Fruit fly (Drosophila melanogaster) whole organism, embryonic: ENCODE results near the gene lbl.
A peak's percentile ranks its signal among the peaks of the same experiment; 100 is the strongest.

Source experiments
- Atf6 ChIP-seq: fragments of 200-800 bp; sonication (Bioruptor generic); IDR thresholded peaks from 2 replicates; pipeline ENCODE4 v1.3.6; 2022; ENCODE audit warnings: missing biosample characterization, missing genetic modification characterization
- CG10366 ChIP-seq: fragments of 200-800 bp; sonication (Bioruptor generic); IDR thresholded peaks from 2 replicates; pipeline ENCODE4 v1.3.6; 2022; ENCODE audit warnings: missing biosample characterization, missing genetic modification characterization
- CG12219 ChIP-seq: fragments of 200-800 bp; sonication (Bioruptor generic); optimal IDR thresholded peaks from 3 replicates; lab custom pipeline; 2018; ENCODE audit warnings: missing biosample characterization, mild to moderate bottlenecking, missing genetic modification characterization
- CG12236 ChIP-seq: fragments of 200-800 bp; sonication (Bioruptor generic); optimal IDR thresholded peaks from 2 replicates; lab custom pipeline; 2016; ENCODE audit warnings: missing biosample characterization, missing genetic modification characterization
- CG14965 ChIP-seq: fragments of 200-800 bp; sonication (Bioruptor generic); optimal IDR thresholded peaks from 2 replicates; lab custom pipeline; 2016; ENCODE audit warnings: missing biosample characterization, missing genetic modification characterization, borderline replicate concordance
- CG15696 ChIP-seq: fragments of 200-800 bp; sonication (Bioruptor generic); optimal IDR thresholded peaks from 2 replicates; lab custom pipeline; 2019; ENCODE audit warnings: missing biosample characterization, mild to moderate bottlenecking, missing genetic modification characterization, moderate library complexity
- CG16813 ChIP-seq: fragments of 200-800 bp; sonication (Bioruptor generic); IDR thresholded peaks from 3 replicates; pipeline ENCODE4 v1.3.6; 2022; ENCODE audit warnings: missing biosample characterization, missing genetic modification characterization; ENCODE audit not compliant: partially characterized antibody
- CG1832 ChIP-seq: fragments of 200-800 bp; sonication (Bioruptor generic); optimal IDR thresholded peaks from 2 replicates; lab custom pipeline; 2017; ENCODE audit warnings: missing biosample characterization, mild to moderate bottlenecking, missing genetic modification characterization, inconsistent platforms
- CG3163 ChIP-seq: fragments of 200-800 bp; sonication (Bioruptor generic); optimal IDR thresholded peaks from 3 replicates; lab custom pipeline; 2016; ENCODE audit warnings: missing biosample characterization, missing genetic modification characterization
- CG4404 ChIP-seq: fragments of 200-800 bp; sonication (Bioruptor generic); IDR thresholded peaks from 2 replicates; pipeline ENCODE4 v1.3.6; 2022; ENCODE audit warnings: missing biosample characterization, missing genetic modification characterization
- CG4707 ChIP-seq: fragments of 200-800 bp; sonication (Bioruptor generic); optimal IDR thresholded peaks from 2 replicates; lab custom pipeline; 2018; ENCODE audit warnings: missing biosample characterization, mild to moderate bottlenecking, missing genetic modification characterization, moderate library complexity
- CG4730 ChIP-seq: fragments of 200-800 bp; sonication (Bioruptor generic); IDR thresholded peaks from 2 replicates; pipeline ENCODE4 v1.3.6; 2022; ENCODE audit warnings: missing biosample characterization, missing genetic modification characterization
- CG6175 ChIP-seq: fragments of 200-800 bp; sonication (Bioruptor generic); IDR thresholded peaks from 3 replicates; pipeline ENCODE4 v1.3.6; 2022; ENCODE audit warnings: missing biosample characterization, missing genetic modification characterization
- CG6272 ChIP-seq: fragments of 200-800 bp; sonication (Bioruptor generic); IDR thresholded peaks from 2 replicates; pipeline ENCODE4 v1.3.6; 2022; ENCODE audit warnings: missing biosample characterization, missing genetic modification characterization
- CG7786 ChIP-seq: fragments of 200-800 bp; sonication (Bioruptor generic); optimal IDR thresholded peaks from 2 replicates; lab custom pipeline; 2016; ENCODE audit warnings: missing biosample characterization, missing genetic modification characterization
- CG9215 ChIP-seq: fragments of 200-800 bp; sonication (Bioruptor generic); IDR thresholded peaks from 2 replicates; pipeline ENCODE4 v1.3.6; 2022; ENCODE audit warnings: missing biosample characterization, missing genetic modification characterization
- CG9797 ChIP-seq: fragments of 200-800 bp; sonication (Bioruptor generic); optimal IDR thresholded peaks from 3 replicates; lab custom pipeline; 2018; ENCODE audit warnings: missing biosample characterization, mild to moderate bottlenecking, missing genetic modification characterization
- CoRest ChIP-seq: fragments of 200-800 bp; sonication (Bioruptor generic); optimal IDR thresholded peaks from 3 replicates; lab custom pipeline; 2018; ENCODE audit warnings: missing biosample characterization, mild to moderate bottlenecking, missing genetic modification characterization, moderate library complexity
- Dip3 ChIP-seq: fragments of 200-800 bp; sonication (Bioruptor generic); optimal IDR thresholded peaks from 3 replicates; lab custom pipeline; 2016; ENCODE audit warnings: missing biosample characterization, missing genetic modification characterization
- Dp ChIP-seq: fragments of 200-800 bp; sonication (Bioruptor generic); optimal IDR thresholded peaks from 2 replicates; lab custom pipeline; 2018; ENCODE audit warnings: missing biosample characterization, mild to moderate bottlenecking, missing genetic modification characterization, moderate library complexity
- Fer3 ChIP-seq: fragments of 200-800 bp; sonication (Bioruptor generic); optimal IDR thresholded peaks from 2 replicates; lab custom pipeline; 2018; ENCODE audit warnings: missing biosample characterization, mild to moderate bottlenecking, missing genetic modification characterization, moderate library complexity
- HHEX ChIP-seq: fragments of 200-800 bp; sonication (Bioruptor generic); optimal IDR thresholded peaks from 3 replicates; lab custom pipeline; 2017; ENCODE audit warnings: missing biosample characterization, mild to moderate bottlenecking, missing genetic modification characterization, missing genetic modification reagents
- HLH54F ChIP-seq: fragments of 200-800 bp; sonication (Bioruptor generic); optimal IDR thresholded peaks from 3 replicates; lab custom pipeline; 2016; ENCODE audit warnings: missing biosample characterization, missing genetic modification characterization
- HLHmδ ChIP-seq: fragments of 200-800 bp; sonication (Bioruptor generic); optimal IDR thresholded peaks from 2 replicates; lab custom pipeline; 2018; ENCODE audit warnings: missing biosample characterization, mild to moderate bottlenecking, missing genetic modification characterization, moderate library complexity
- Hr39 ChIP-seq: fragments of >200 bp; optimal IDR thresholded peaks from 2 replicates; lab custom pipeline; 2017
- Jarid2 ChIP-seq: fragments of 200-800 bp; sonication (Bioruptor generic); optimal IDR thresholded peaks from 3 replicates; lab custom pipeline; 2017; ENCODE audit warnings: mild to moderate bottlenecking, missing biosample characterization, missing genetic modification reagents, missing genetic modification characterization
- Lpt ChIP-seq: fragments of >200 bp; optimal IDR thresholded peaks from 2 replicates; lab custom pipeline; 2018; ENCODE audit warnings: missing biosample characterization, missing genetic modification characterization
- Mes4 ChIP-seq: fragments of 200-800 bp; sonication (Bioruptor generic); optimal IDR thresholded peaks from 2 replicates; lab custom pipeline; 2016; ENCODE audit warnings: missing biosample characterization, missing genetic modification characterization
- Optix ChIP-seq: fragments of 200-800 bp; sonication (Bioruptor generic); IDR thresholded peaks from 3 replicates; pipeline ENCODE4 v1.3.6; 2022; ENCODE audit warnings: missing biosample characterization, missing genetic modification characterization
- Sox100B ChIP-seq: fragments of 200-800 bp; sonication (Bioruptor generic); optimal IDR thresholded peaks from 3 replicates; lab custom pipeline; 2018; ENCODE audit warnings: missing biosample characterization, mild to moderate bottlenecking, missing genetic modification characterization
- Ssrp ChIP-seq: fragments of 200-800 bp; sonication (Bioruptor generic); optimal IDR thresholded peaks from 2 replicates; lab custom pipeline; 2018; ENCODE audit warnings: missing biosample characterization, mild to moderate bottlenecking, missing genetic modification characterization, moderate library complexity
- Taf1 ChIP-seq: fragments of 200-800 bp; sonication (Bioruptor generic); IDR thresholded peaks from 2 replicates; pipeline ENCODE4 v1.3.6; 2022; ENCODE audit warnings: missing biosample characterization, missing genetic modification characterization
- Usf ChIP-seq: fragments of 200-800 bp; sonication (Bioruptor generic); optimal IDR thresholded peaks from 2 replicates; lab custom pipeline; 2017; ENCODE audit warnings: missing genotype, missing biosample characterization, missing genetic modification characterization
- bigmax ChIP-seq: fragments of 200-800 bp; sonication (Bioruptor generic); optimal IDR thresholded peaks from 2 replicates; lab custom pipeline; 2018; ENCODE audit warnings: missing biosample characterization, mild to moderate bottlenecking, missing genetic modification characterization
- dm ChIP-seq: fragments of 200-800 bp; sonication (Bioruptor generic); optimal IDR thresholded peaks from 3 replicates; lab custom pipeline; 2016; ENCODE audit warnings: missing biosample characterization, missing genetic modification characterization
- dmrt99B ChIP-seq: fragments of 200-800 bp; sonication (Bioruptor generic); optimal IDR thresholded peaks from 2 replicates; lab custom pipeline; 2018; ENCODE audit warnings: missing biosample characterization, mild to moderate bottlenecking, missing genetic modification characterization, moderate library complexity
- fd64A ChIP-seq: fragments of 200-800 bp; sonication (Bioruptor generic); optimal IDR thresholded peaks from 3 replicates; lab custom pipeline; 2018; ENCODE audit warnings: missing biosample characterization, mild to moderate bottlenecking, missing genetic modification characterization
- fd96Cb ChIP-seq: fragments of 200-800 bp; sonication (Bioruptor generic); optimal IDR thresholded peaks from 2 replicates; lab custom pipeline; 2018; ENCODE audit warnings: missing biosample characterization, mild to moderate bottlenecking, missing genetic modification characterization, moderate library complexity
- gcm2 ChIP-seq: fragments of 200-800 bp; sonication (Bioruptor generic); optimal IDR thresholded peaks from 2 replicates; lab custom pipeline; 2016; ENCODE audit warnings: missing biosample characterization, missing genetic modification characterization
- gfzf ChIP-seq: fragments of 200-800 bp; sonication (Bioruptor generic); optimal IDR thresholded peaks from 2 replicates; lab custom pipeline; 2016; ENCODE audit warnings: missing biosample characterization, mild to moderate bottlenecking, missing genetic modification characterization, moderate library complexity
- ham ChIP-seq: fragments of 200-800 bp; sonication (Bioruptor generic); IDR thresholded peaks from 2 replicates; pipeline ENCODE4 v1.3.6; 2022; ENCODE audit warnings: missing biosample characterization, missing genetic modification characterization
- klu ChIP-seq: fragments of 200-800 bp; sonication (Bioruptor generic); IDR thresholded peaks from 2 replicates; pipeline ENCODE4 v1.3.6; 2022; ENCODE audit warnings: missing biosample characterization, missing genetic modification characterization
- maf-S ChIP-seq: fragments of 200-800 bp; sonication (Bioruptor generic); optimal IDR thresholded peaks from 2 replicates; lab custom pipeline; 2016; ENCODE audit warnings: missing biosample characterization, missing genetic modification characterization
- pita ChIP-seq: fragments of 200-800 bp; sonication (Bioruptor generic); optimal IDR thresholded peaks from 2 replicates; lab custom pipeline; 2017; ENCODE audit warnings: missing biosample characterization, mild to moderate bottlenecking, missing genetic modification characterization
- salm ChIP-seq: fragments of 200-800 bp; sonication (Bioruptor generic); optimal IDR thresholded peaks from 2 replicates; lab custom pipeline; 2018; ENCODE audit warnings: missing biosample characterization, mild to moderate bottlenecking, missing genetic modification characterization
- sima ChIP-seq: fragments of 200-800 bp; sonication (Bioruptor generic); optimal IDR thresholded peaks from 2 replicates; lab custom pipeline; 2016; ENCODE audit warnings: missing biosample characterization, missing genetic modification characterization
- so ChIP-seq: fragments of 200-800 bp; sonication (Bioruptor generic); IDR thresholded peaks from 3 replicates; pipeline ENCODE4 v1.3.6; 2022; ENCODE audit warnings: missing biosample characterization, missing genetic modification characterization
- sug ChIP-seq: fragments of 200-800 bp; optimal IDR thresholded peaks from 2 replicates; lab custom pipeline; 2019; ENCODE audit warnings: missing biosample characterization, mild to moderate bottlenecking, missing genetic modification characterization, moderate library complexity
- tap ChIP-seq: fragments of 200-800 bp; optimal IDR thresholded peaks from 3 replicates; lab custom pipeline; 2019; ENCODE audit warnings: missing biosample characterization, mild to moderate bottlenecking, missing genetic modification characterization, moderate library complexity
- trem ChIP-seq: fragments of 200-800 bp; optimal IDR thresholded peaks from 3 replicates; lab custom pipeline; 2019; ENCODE audit warnings: missing biosample characterization, mild to moderate bottlenecking, missing genetic modification characterization, moderate library complexity
- unc-4 ChIP-seq: fragments of 200-800 bp; sonication (Bioruptor generic); IDR thresholded peaks from 2 replicates; pipeline ENCODE4 v1.3.6; 2022; ENCODE audit warnings: missing biosample characterization, missing genetic modification characterization; ENCODE audit not compliant: partially characterized antibody
- vvl ChIP-seq: fragments of 200-800 bp; sonication (Bioruptor generic); IDR thresholded peaks from 2 replicates; pipeline ENCODE4 v1.3.6; 2022; ENCODE audit warnings: missing biosample characterization, missing genetic modification characterization
- zfh2 ChIP-seq: fragments of 200-800 bp; sonication (Bioruptor generic); optimal IDR thresholded peaks from 2 replicates; lab custom pipeline; 2016; ENCODE audit warnings: missing biosample characterization, missing genetic modification characterization

Gene lbl

dm6 chr3R:21446334-21446733, 12.4 kb upstream of the lbl start, which contains the start of gene lbe (continued):
- TF ChIP-seq so (GFP tag; lab: Robert Waterston, UW): no peak
- no peak for TF ChIP-seq Lpt (GFP tag; lab: Kevin White, UChicago)
- TF ChIP-seq CoRest: peak; percentile 76
- TF ChIP-seq Jarid2 (GFP tag; lab: Kevin White, UChicago): peak; percentile 66
- TF ChIP-seq vvl: peak; percentile 82
- no peak for TF ChIP-seq Fer3 (tag; lab: Kevin White, UChicago)
- TF ChIP-seq CG7786 (GFP tag; lab: Kevin White, UChicago): no peak
- no peak; the same call in 2 of the 3 replicates for TF ChIP-seq CG16813 (GFP tag; lab: Robert Waterston, UW)
- TF ChIP-seq CG1832 (GFP tag; lab: Kevin White, UChicago): peak; percentile 99
- no peak for TF ChIP-seq CG9797
- TF ChIP-seq Optix (GFP tag; lab: Robert Waterston, UW): no peak
- TF ChIP-seq Dp: no peak
- TF ChIP-seq fd96Cb (tag; lab: Kevin White, UChicago): no peak
- no peak for TF ChIP-seq sug (tag; lab: Kevin White, UChicago)
- TF ChIP-seq Taf1 (GFP tag; lab: Robert Waterston, UW): no peak
- no peak for TF ChIP-seq Dip3
- TF ChIP-seq Hr39 (lab: Kevin White, UChicago): no peak
- TF ChIP-seq ham (GFP tag; lab: Robert Waterston, UW): no peak
- no peak for TF ChIP-seq HHEX (GFP tag; lab: Kevin White, UChicago)
- TF ChIP-seq zfh2 (GFP tag; lab: Kevin White, UChicago): no peak
- TF ChIP-seq Ssrp (tag; lab: Kevin White, UChicago): no peak
- TF ChIP-seq dm (GFP tag; lab: Kevin White, UChicago): no peak
- TF ChIP-seq salm (tag; lab: Kevin White, UChicago): no peak
- no peak for TF ChIP-seq fd64A (GFP tag; lab: Kevin White, UChicago)
- no peak for TF ChIP-seq CG9215 (GFP tag; lab: Robert Waterston, UW)
- TF ChIP-seq Usf (GFP tag; lab: Kevin White, UChicago): no peak
- TF ChIP-seq trem: no peak
- no peak for TF ChIP-seq sima
- no peak for TF ChIP-seq CG6175 (GFP tag; lab: Robert Waterston, UW)
- no peak for TF ChIP-seq gfzf (GFP tag; lab: Kevin White, UChicago)
- TF ChIP-seq bigmax (GFP tag; lab: Kevin White, UChicago): no peak
- 0 out of 2 replicates have a peak, but pooled peaks have one; percentile 27 for TF ChIP-seq unc-4
- no peak for TF ChIP-seq HLHmδ (GFP tag; lab: Kevin White, UChicago)
- no peak for TF ChIP-seq CG4707 (GFP tag; lab: Kevin White, UChicago)
- no peak for TF ChIP-seq pita
- no peak for TF ChIP-seq tap
- no peak for TF ChIP-seq CG10366
- no peak for TF ChIP-seq CG4404 (GFP tag; lab: Robert Waterston, UW)
- TF ChIP-seq Sox100B (GFP tag; lab: Kevin White, UChicago): no peak
- TF ChIP-seq CG12236 (GFP tag; lab: Kevin White, UChicago): no peak
- no peak for TF ChIP-seq CG14965 (GFP tag; lab: Kevin White, UChicago)
- TF ChIP-seq CG3163 (GFP tag; lab: Kevin White, UChicago): no peak
- 0 out of 2 replicates have a peak, but pooled peaks have one; percentile 31 for TF ChIP-seq Atf6 (GFP tag; lab: Robert Waterston, UW)
- TF ChIP-seq CG4730 (GFP tag; lab: Robert Waterston, UW): no peak
- no peak for TF ChIP-seq HLH54F (GFP tag; lab: Kevin White, UChicago)
- no peak for TF ChIP-seq CG15696 (tag; lab: Kevin White, UChicago)
- TF ChIP-seq klu: no peak
- no peak for TF ChIP-seq CG6272
- TF ChIP-seq dmrt99B (tag; lab: Kevin White, UChicago): no peak
- TF ChIP-seq maf-S (GFP tag; lab: Kevin White, UChicago): no peak
- TF ChIP-seq CG12219: no peak
- TF ChIP-seq Mes4 (GFP tag; lab: Kevin White, UChicago): no peak
- TF ChIP-seq gcm2 (GFP tag; lab: Kevin White, UChicago): no peak
